Fruit fly (Drosophila melanogaster): ENCODE data around the gene rb.

DNA sequence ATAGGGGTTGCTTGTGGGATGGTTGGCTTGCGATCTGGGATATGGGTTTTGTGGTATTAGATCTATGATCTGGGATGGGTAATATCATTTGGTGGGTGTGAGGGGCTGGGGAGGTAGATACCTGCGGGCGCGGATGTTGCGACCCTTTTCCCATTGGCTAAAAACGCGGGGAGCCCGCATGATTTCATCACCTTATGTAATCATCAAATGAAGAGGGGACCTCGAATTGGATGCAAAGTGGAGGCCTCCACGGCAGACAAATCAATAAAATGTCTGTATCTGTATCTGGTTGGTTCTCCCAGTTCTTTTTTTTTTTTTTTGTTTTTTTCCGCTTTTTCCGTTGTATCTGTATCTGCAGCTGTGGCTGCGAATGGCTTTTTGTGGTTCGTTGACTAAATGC is 48.6 kb upstream of the rb start:
- TF ChIP-seq usp (GFP tag; optimal IDR thresholded peaks at IDR 0.05) (no peak), CG8478 (optimal IDR thresholded peaks at IDR 0.05) (no peak)
